Worm (Caenorhabditis elegans): Measurements from ENCODE around the gene ugt-11.

The ugt-11 gene

DNA sequence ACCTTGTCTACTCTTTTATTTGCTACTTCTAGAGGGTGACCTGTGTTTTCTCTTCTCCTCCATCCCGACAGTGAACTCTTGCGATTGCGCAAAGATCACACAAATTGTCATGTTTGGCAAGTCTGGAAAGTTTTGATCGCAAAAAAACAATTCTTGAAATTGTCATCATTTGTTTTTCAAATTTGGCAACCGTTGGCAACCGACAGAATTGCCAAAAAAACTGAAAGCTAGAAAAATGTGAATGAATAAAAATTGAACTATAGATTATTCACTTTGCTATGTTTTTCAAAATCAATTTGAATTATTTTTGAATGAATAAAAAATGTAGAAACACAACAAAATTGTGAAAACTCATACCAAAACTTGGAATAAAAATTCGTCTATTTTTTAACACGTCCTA is at the start of gene ugt-11:
Gene ugt-11 (minus strand): TSS at position 101 of the 400 bp plus-strand sequence.
- TF ChIP-seq T22C8.4 (GFP tag; IDR thresholded peaks at IDR 0.05), result no peak
- TF ChIP-seq ref-1 (GFP tag; conservative IDR thresholded peaks at IDR 0.05), result no peak
- no peak for TF ChIP-seq ztf-29 (GFP tag; IDR thresholded peaks at IDR 0.05)
- TF ChIP-seq klf-2 (GFP tag; conservative IDR thresholded peaks at IDR 0.05), result no peak
- no peak for TF ChIP-seq flt-1 (GFP tag; IDR thresholded peaks at IDR 0.05)
- no peak for TF ChIP-seq ztf-23 (GFP tag; IDR thresholded peaks at IDR 0.05)
- no peak for TF ChIP-seq cog-1 (tag; optimal IDR thresholded peaks at IDR 0.05)
- no peak for TF ChIP-seq tab-1 (GFP tag; IDR thresholded peaks at IDR 0.05)
- TF ChIP-seq med-1 (GFP tag; optimal IDR thresholded peaks at IDR 0.05; ENCODE audit: insufficient read depth), result no peak

DNA sequence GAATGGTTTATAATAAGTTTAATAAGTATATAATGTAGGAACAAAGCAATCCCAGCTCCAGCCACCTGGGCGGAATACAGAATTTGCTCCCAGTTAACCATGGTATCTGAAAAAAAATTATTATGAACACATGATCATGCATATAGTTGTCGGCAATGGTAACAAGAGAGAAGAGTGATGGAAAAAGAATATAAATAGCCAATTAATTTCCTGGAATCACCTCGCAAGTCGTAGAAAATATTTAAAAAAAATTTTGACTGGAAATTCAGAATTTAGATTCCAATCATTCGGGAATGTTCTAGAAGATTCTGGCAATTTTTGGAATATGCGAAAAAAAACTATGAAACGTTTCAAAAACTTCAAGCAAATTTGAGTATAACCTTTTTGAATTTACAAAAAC is 49.3 kb upstream of the ugt-11 start, which contains the start of gene str-211:
Gene str-211 (minus strand): TSS at position 101 of the 400 bp plus-strand sequence.
- TF ChIP-seq flt-1 (GFP tag; IDR thresholded peaks at IDR 0.05) (no peak), ztf-29 (GFP tag; IDR thresholded peaks at IDR 0.05) (no peak), tab-1 (GFP tag; IDR thresholded peaks at IDR 0.05) (no peak), T22C8.4 (GFP tag; IDR thresholded peaks at IDR 0.05) (no peak), klf-2 (GFP tag; conservative IDR thresholded peaks at IDR 0.05) (no peak), med-1 (GFP tag; optimal IDR thresholded peaks at IDR 0.05; ENCODE audit: insufficient read depth) (no peak), cog-1 (tag; optimal IDR thresholded peaks at IDR 0.05) (no peak), ref-1 (GFP tag; conservative IDR thresholded peaks at IDR 0.05) (no peak)

ce11 chrV:4937337-4937736 is 42.5 kb upstream of the ugt-11 start:
- TF ChIP-seq T22C8.4 (GFP tag; IDR thresholded peaks at IDR 0.05) (no peak), ztf-29 (GFP tag; IDR thresholded peaks at IDR 0.05) (no peak), med-1 (GFP tag; optimal IDR thresholded peaks at IDR 0.05; ENCODE audit: insufficient read depth) (no peak), ztf-23 (GFP tag; IDR thresholded peaks at IDR 0.05) (no peak)

- TF ChIP-seq tab-1 (GFP tag; IDR thresholded peaks at IDR 0.05) (no peak), ztf-23 (GFP tag; IDR thresholded peaks at IDR 0.05) (no peak), med-1 (GFP tag; optimal IDR thresholded peaks at IDR 0.05; ENCODE audit: insufficient read depth) (no peak), flt-1 (GFP tag; IDR thresholded peaks at IDR 0.05) (no peak), ztf-29 (GFP tag; IDR thresholded peaks at IDR 0.05) (no peak), cog-1 (tag; optimal IDR thresholded peaks at IDR 0.05) (no peak), ref-1 (GFP tag; conservative IDR thresholded peaks at IDR 0.05) (no peak), klf-2 (GFP tag; conservative IDR thresholded peaks at IDR 0.05) (no peak), T22C8.4 (GFP tag; IDR thresholded peaks at IDR 0.05) (no peak)
These were observed 40.2 kb upstream of the ugt-11 start for ce11 chrV:4935096-4935495.

ce11 chrV:4934406-4934805 is 39.5 kb upstream of the ugt-11 start, which contains the start of gene catp-2:
Gene catp-2, plus strand, starts transcription at chrV:4934706.
- TF ChIP-seq T22C8.4 (GFP tag; IDR thresholded peaks at IDR 0.05), result no peak
- no peak for TF ChIP-seq ztf-23 (GFP tag; IDR thresholded peaks at IDR 0.05)
- TF ChIP-seq klf-2 (GFP tag; conservative IDR thresholded peaks at IDR 0.05), result no peak
- TF ChIP-seq flt-1 (GFP tag; IDR thresholded peaks at IDR 0.05), result no peak
- TF ChIP-seq ztf-29 (GFP tag; IDR thresholded peaks at IDR 0.05), result no peak
- no peak for TF ChIP-seq tab-1 (GFP tag; IDR thresholded peaks at IDR 0.05)
- TF ChIP-seq cog-1 (tag; optimal IDR thresholded peaks at IDR 0.05), result no peak
- TF ChIP-seq ref-1 (GFP tag; conservative IDR thresholded peaks at IDR 0.05), result no peak
- TF ChIP-seq med-1 (GFP tag; optimal IDR thresholded peaks at IDR 0.05; ENCODE audit: insufficient read depth), result no peak

- no peak for TF ChIP-seq ztf-23 (GFP tag; IDR thresholded peaks at IDR 0.05)
- TF ChIP-seq med-1 (GFP tag; optimal IDR thresholded peaks at IDR 0.05; ENCODE audit: insufficient read depth), result no peak
- TF ChIP-seq flt-1 (GFP tag; IDR thresholded peaks at IDR 0.05), result no peak
- TF ChIP-seq klf-2 (GFP tag; conservative IDR thresholded peaks at IDR 0.05), result no peak
- TF ChIP-seq T22C8.4 (GFP tag; IDR thresholded peaks at IDR 0.05), result no peak
- TF ChIP-seq ref-1 (GFP tag; conservative IDR thresholded peaks at IDR 0.05), result no peak
- TF ChIP-seq ztf-29 (GFP tag; IDR thresholded peaks at IDR 0.05), result no peak
These were observed 38.4 kb upstream of the ugt-11 start for ce11 chrV:4933268-4933667.

DNA sequence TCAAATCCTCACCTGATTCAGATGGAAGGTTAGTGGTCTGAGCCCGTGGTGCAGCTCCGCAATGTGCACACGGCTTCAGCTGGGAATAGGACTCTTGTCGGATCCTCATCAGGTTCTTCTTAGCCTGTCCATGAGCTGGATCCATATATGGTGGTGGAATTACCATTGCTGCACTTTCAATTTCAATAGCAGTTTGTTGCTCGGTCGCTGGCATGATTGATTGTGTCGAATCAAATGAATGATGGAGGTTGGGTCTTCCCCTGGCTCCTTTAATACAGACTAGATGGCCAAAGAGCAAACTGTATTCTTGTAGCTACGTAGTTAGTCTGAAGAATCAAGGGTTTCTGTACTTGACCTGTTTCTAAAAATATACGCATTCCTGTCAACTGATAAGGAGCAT is 37.9 kb upstream of the ugt-11 start, which contains the start of gene C02E7.10:
Gene C02E7.10 (minus strand): TSS at position 232 of the 400 bp plus-strand sequence.
- no peak for TF ChIP-seq med-1 (GFP tag; optimal IDR thresholded peaks at IDR 0.05; ENCODE audit: insufficient read depth)
- TF ChIP-seq ztf-23 (GFP tag; IDR thresholded peaks at IDR 0.05), result no peak
- no peak for TF ChIP-seq tab-1 (GFP tag; IDR thresholded peaks at IDR 0.05)
- no peak for TF ChIP-seq klf-2 (GFP tag; conservative IDR thresholded peaks at IDR 0.05)

ce11 chrV:4929842-4930241 is 35.0 kb upstream of the ugt-11 start, which contains the start of gene str-205:
Gene str-205, minus strand, starts transcription at chrV:4929942.
- TF ChIP-seq T22C8.4 (GFP tag; IDR thresholded peaks at IDR 0.05) (no peak), med-1 (GFP tag; optimal IDR thresholded peaks at IDR 0.05; ENCODE audit: insufficient read depth) (no peak), tab-1 (GFP tag; IDR thresholded peaks at IDR 0.05) (no peak), flt-1 (GFP tag; IDR thresholded peaks at IDR 0.05) (no peak), ref-1 (GFP tag; conservative IDR thresholded peaks at IDR 0.05) (no peak), klf-2 (GFP tag; conservative IDR thresholded peaks at IDR 0.05) (no peak), ztf-29 (GFP tag; IDR thresholded peaks at IDR 0.05) (no peak), ztf-23 (GFP tag; IDR thresholded peaks at IDR 0.05) (no peak), cog-1 (tag; optimal IDR thresholded peaks at IDR 0.05) (no peak)

DNA sequence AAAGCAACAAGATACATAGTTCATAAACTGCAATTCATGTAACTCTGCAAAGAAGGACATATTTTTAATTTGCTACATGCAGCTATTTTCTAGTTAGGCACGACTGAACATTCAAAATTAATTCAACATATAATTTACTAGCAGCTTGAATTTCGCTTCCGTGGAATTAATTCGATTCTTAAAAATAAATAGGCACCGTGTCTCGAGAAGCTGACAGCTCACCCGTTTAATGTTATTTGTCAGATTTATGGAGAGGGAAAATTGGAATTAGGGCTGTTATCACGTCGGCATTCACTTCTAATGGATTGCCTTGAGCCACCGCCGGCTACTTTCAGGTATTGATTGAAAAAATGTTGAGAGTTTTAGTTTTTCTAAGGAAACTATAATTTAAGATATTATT is 31.5 kb upstream of the ugt-11 start, which contains the start of gene srh-21:
Gene srh-21 (plus strand): TSS at position 301 of the 400 bp plus-strand sequence.
- TF ChIP-seq med-1 (GFP tag; optimal IDR thresholded peaks at IDR 0.05; ENCODE audit: insufficient read depth) (no peak), klf-2 (GFP tag; conservative IDR thresholded peaks at IDR 0.05) (no peak), ztf-23 (GFP tag; IDR thresholded peaks at IDR 0.05) (no peak), ref-1 (GFP tag; conservative IDR thresholded peaks at IDR 0.05) (no peak), flt-1 (GFP tag; IDR thresholded peaks at IDR 0.05) (no peak), cog-1 (tag; optimal IDR thresholded peaks at IDR 0.05) (no peak), tab-1 (GFP tag; IDR thresholded peaks at IDR 0.05) (no peak), ztf-29 (GFP tag; IDR thresholded peaks at IDR 0.05) (no peak), T22C8.4 (GFP tag; IDR thresholded peaks at IDR 0.05) (no peak)

ce11 chrV:4924618-4925017 is 29.7 kb upstream of the ugt-11 start, which contains the start of gene srh-20:
Gene srh-20, plus strand, starts transcription at chrV:4924918.
- TF ChIP-seq ztf-23 (GFP tag; IDR thresholded peaks at IDR 0.05) (no peak), tab-1 (GFP tag; IDR thresholded peaks at IDR 0.05) (no peak), ztf-29 (GFP tag; IDR thresholded peaks at IDR 0.05) (no peak), T22C8.4 (GFP tag; IDR thresholded peaks at IDR 0.05) (no peak), med-1 (GFP tag; optimal IDR thresholded peaks at IDR 0.05; ENCODE audit: insufficient read depth) (no peak), ref-1 (GFP tag; conservative IDR thresholded peaks at IDR 0.05) (no peak), cog-1 (tag; optimal IDR thresholded peaks at IDR 0.05) (no peak), flt-1 (GFP tag; IDR thresholded peaks at IDR 0.05) (no peak), klf-2 (GFP tag; conservative IDR thresholded peaks at IDR 0.05) (no peak)

Data from whole organism, midembryonic.